Worm (Caenorhabditis elegans): ENCODE results near the gene tag-325.

Gene tag-325

DNA sequence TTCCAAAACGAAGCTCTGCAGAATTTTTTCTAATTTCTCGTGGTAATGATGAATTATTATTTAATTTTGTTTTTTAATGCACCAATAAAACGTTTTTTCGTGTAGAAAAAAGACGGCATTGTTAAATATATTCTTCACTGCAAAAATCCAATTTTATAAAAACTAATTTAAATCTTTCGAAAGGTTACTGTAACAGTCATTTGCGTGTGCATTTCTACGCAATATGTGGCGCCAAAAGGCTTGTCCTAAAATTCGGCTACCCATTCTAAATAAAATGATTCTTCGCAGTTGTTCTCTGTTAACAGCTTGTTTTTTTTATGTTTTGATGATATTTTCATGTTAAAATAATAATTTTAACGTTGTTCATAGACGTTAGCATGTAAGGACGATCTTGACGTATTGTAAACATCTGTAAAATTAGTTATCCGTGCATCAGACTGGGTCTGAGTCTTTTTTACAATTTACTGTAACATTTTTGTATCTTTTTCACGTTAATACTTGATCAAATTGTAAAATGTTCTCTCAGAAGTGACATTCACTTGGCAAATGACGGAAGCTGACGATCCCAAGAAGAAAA, 4.0 kb upstream of the tag-325 start, which contains the start of gene mip-1:
mip-1 (plus strand) TSS at position 527 of the 577 bp plus-strand sequence.
- TF ChIP-seq unc-62 (GFP tag; optimal IDR thresholded peaks at IDR 0.05): no peak

DNA sequence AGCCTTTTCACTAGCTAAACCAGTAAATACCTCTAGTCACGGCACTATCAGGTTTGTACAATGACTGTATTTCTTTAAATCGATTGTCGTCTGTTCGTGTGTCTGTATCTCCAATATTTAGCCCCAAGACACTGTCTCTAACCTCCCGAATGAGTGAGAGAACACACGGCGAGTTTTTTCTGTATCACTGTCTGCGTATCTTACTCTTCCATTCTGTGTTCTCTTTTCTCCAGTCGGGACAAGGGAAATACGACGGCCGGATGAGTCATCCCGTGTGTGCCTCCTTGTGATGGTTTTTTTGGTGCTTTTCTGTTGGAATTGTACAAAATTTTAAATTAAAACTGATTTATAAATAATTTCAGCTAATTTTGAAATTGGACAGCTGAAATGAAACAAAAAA, 597 bp upstream of the tag-325 start:
- TF ChIP-seq unc-62 (GFP tag; optimal IDR thresholded peaks at IDR 0.05): no peak

DNA sequence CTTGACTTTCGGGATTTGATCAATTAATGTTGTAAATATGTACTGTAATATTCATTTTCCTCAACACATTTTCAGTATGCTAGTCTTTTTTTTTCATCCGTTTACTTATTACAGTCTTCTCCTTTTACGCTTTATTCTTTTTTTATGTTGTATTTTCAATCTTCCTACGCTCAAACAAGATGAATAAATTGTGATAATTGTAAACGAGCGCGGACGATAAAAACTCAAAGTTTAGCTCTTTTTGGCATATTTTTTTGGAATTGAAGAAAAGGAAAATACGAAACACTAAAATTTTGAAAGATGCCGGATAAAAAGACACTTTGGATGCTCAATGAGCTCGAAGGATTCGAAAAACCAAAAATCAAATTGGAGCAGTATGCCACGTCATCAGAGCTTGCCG, 6.1 kb downstream of the tag-325 start, which contains the start of gene metl-5:
metl-5 (plus strand) TSS at position 301 of the 400 bp plus-strand sequence.
- TF ChIP-seq unc-62 (GFP tag; optimal IDR thresholded peaks at IDR 0.05): no peak

DNA sequence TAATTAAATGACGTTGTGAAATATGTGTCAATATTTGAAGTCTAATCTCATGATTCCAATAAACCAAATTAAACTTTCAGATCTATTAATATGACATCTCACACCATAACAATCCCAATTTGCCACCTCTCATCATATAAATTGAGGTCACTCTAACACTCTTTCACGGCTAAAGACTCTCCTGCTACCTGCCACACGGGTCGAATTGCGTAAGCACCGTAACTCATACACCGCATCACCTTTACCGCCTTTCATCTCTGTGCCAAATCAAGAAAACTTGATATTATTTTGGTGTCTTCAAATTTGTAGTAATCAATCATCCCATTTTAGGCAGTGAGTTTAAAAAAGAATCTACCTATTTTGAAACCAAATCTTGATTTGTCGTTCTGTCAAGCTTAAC, 9.7 kb downstream of the tag-325 start:
- TF ChIP-seq unc-62 (GFP tag; optimal IDR thresholded peaks at IDR 0.05): no peak

DNA sequence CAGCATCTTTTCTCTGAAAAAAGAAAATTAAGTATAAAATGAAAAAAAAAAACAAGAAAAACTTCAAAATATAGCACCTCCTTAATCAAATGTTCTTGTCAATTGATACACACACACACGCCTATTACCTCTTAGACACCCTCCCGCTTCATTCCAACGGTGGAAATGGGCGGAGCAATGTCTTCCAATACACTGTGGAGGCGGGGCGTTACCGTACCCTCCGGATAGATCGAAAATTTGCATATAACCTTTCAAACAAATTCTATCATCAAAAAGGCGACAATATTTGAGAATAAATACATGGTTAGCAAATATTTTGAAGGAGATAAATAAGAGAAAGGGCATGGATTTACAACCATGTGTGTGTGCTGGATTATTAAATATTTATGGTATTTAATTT, 11.5 kb downstream of the tag-325 start:
- TF ChIP-seq unc-62 (GFP tag; optimal IDR thresholded peaks at IDR 0.05): no peak

DNA sequence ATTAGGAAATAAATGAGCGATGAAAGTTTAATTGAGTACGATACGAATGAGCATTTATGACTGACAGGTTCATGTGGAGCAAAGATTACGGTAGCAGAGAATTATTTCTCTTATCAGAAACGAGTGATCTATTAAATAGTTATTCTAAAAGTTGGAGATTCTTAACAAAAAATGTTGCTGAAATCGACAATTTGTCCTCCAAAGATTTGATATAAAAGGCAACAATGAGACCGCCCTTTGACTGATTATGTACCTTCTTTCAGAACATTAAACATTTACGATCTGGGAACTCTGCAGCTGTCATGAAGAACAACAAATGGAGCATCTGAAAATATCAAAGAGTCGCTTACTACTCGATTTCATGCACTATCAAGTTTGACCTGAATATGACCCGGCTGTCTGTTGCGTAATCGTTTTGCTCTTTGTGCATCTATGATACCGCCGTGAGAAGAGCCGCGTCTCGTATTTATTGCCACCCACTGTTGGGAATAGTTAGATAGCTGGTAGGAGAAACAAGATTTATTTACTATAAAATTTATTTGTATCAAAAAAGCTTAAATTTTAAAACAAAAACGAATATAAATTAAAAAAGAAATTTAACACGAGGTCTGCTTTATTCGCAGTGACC, 13.0 kb downstream of the tag-325 start, which contains the start of gene pal-1:
pal-1 (minus strand) TSS at position 51 of the 628 bp plus-strand sequence.
- TF ChIP-seq unc-62 (GFP tag; optimal IDR thresholded peaks at IDR 0.05): no peak

DNA sequence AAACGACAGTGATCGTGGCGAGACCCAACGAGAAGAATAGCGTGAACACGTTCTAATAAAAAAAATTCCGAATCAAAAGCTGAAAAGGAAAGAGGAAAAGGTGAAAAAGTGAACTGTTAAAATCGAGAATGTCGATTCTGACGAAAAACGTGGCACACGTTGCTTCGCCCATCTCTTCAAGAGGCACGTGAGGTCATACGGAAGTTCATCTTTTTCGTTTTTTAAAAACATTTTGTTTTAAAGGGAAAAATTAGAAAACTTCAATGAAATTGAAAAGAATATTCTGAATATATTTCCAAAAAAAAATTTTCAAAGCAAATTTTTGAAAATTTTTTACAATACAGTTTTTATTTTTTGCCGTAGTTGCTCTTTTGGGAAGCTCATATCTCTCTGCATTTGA, 14.6 kb downstream of the tag-325 start, which contains the start of gene C38D4.7:
C38D4.7 (minus strand) TSS at position 101 of the 400 bp plus-strand sequence.
- no peak for TF ChIP-seq unc-62 (GFP tag; optimal IDR thresholded peaks at IDR 0.05)

DNA sequence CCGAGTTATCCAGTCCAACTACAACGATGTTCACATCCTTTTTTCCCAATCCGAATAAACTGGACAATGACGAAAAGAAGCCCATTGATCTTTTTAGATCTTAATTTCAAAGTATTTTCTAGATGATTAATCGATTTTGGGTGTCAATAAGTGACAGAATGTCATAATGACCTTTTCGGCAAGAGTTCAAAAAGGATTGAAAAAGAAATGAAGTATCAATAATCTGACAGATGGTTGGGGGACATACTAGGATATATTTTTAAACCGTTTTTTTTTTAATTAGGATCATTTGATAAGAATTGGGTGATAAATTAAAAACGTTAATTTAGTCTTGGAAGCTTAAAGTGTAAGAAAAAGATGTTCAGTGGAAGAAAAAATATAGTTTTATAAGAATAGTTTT, 18.1 kb downstream of the tag-325 start, which contains the start of gene arl-6:
arl-6 (minus strand) TSS at position 101 of the 400 bp plus-strand sequence.
- TF ChIP-seq unc-62 (GFP tag; optimal IDR thresholded peaks at IDR 0.05): no peak

DNA sequence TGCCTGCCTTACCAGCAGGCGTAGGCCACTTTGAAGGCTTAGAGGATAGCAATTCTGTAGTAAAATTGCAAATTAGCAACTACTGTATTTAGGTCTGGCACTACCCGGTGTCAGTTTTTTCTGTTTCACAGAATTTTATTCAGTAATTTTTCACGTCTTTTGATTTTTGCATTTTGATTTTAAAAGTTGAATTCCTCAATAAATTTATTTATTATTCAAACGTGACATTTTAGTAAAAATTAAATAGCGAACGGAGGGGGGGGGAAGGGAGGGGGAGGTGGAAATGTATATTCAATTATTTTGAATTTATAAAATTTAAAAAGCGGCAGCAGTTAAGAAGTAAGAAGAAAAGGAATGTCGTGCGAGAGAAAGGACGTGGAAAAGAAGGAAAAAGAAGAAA, 20.6 kb downstream of the tag-325 start, which contains the start of gene F26A1.4:
F26A1.4 (plus strand) TSS at position 301 of the 400 bp plus-strand sequence.
- TF ChIP-seq unc-62 (GFP tag; optimal IDR thresholded peaks at IDR 0.05): no peak

DNA sequence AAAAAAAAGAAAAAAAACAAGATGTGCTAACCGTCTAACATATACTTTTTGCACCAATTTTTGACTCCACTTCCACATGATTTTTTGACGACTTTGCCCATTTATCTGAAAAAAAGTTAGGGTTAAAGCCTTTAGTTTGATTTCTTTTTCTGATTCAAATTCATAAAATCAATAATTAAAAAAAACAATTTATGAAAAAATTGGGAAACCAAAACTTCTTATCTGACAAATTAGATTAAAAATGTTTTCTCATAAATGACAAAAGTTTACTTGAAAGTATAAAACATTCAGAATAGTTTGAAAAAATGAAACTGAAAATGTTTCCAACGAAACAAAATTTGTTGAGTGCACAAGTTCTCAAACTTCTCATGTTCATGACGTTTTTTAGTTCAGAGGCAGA, 23.2 kb downstream of the tag-325 start, which contains the start of gene F26A1.7:
F26A1.7 (minus strand) TSS at position 101 of the 400 bp plus-strand sequence.
- no peak for TF ChIP-seq unc-62 (GFP tag; optimal IDR thresholded peaks at IDR 0.05)

DNA sequence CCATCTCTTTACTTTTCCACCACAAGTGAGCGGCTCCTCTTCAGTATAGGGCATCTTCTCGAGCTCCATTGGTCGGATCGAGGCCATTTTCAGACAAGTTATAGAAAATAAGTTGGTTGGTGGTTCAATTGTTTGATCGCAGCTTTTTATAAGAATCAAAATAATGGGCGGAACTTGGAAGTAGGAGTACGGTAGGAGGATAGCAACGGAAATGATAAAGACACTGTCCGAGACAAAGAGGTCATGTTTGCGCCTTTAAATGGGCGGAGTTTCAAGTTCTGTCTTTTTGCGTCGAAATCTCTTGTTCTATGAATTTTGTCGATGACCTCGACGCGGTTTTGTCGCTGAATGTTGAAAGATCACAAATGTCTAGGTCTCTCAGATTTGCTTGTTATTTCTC, 25.5 kb downstream of the tag-325 start, which contains the start of gene F26A1.8:
F26A1.8 (minus strand) TSS at position 101 of the 400 bp plus-strand sequence.
- no peak for TF ChIP-seq unc-62 (GFP tag; optimal IDR thresholded peaks at IDR 0.05)

DNA sequence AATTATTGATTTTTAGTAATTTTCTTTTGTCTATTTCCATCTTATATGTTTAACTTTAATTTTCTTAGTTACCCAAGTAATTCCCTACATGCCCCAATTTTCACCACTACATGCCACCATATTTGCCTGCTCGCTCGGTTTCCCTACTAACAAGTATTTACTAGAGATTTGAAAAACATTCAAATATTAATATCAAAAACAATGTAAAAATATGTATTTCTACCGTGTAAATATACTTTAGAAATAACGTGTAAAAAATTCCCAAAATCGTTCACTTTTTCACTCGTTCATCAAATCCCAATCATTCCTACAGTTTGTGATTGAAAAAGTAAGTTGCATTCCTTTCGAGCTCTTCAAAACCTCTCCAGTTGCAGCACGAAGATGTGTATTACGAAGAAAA, 30.0 kb downstream of the tag-325 start, which contains the start of gene F26A1.3:
F26A1.3 (plus strand) TSS at position 301 of the 400 bp plus-strand sequence.
- TF ChIP-seq unc-62 (GFP tag; optimal IDR thresholded peaks at IDR 0.05): no peak

DNA sequence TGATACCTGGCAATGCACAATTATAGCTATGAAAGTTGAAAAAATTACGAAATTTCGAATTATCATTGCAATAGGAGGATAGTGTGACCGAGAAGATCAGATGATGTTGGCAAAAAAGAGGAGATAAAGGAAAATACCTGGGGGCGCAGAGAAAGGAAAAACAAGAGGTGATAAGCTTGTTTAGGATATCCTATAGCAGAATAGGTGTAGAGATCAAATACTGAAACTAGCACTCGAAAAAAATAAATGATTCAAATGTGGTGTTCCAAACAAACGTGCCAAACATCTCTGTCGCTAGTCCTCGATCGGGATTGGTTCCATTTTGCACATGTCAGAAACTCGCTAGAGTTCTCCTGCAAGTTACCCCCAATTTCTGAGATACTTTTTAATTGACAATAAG, 32.8 kb downstream of the tag-325 start, which contains the start of gene F26A1.9:
F26A1.9 (minus strand) TSS at position 101 of the 400 bp plus-strand sequence.
- TF ChIP-seq unc-62 (GFP tag; optimal IDR thresholded peaks at IDR 0.05): no peak

DNA sequence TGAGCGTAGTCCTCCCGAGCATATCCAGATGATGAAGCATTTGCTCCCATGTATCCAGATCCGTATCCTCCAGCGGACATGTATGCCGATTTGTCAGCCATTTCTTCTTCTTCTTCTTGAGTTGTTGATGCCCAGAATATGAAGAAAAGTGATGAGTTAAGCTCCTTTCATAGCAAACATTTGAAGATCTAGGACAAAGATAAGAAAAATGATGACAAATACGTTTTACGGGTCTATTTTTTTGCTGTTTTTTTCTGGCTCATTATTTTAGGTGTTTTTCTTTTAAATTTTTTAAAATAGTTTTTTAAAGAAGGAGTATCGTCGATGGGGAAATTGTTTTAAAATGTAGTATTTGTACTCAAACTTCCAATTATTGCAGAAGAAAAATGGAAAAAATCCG, 33.6 kb downstream of the tag-325 start, which contains the start of gene nspd-9:
nspd-9 (minus strand) TSS at position 101 of the 400 bp plus-strand sequence.
- no peak for TF ChIP-seq unc-62 (GFP tag; optimal IDR thresholded peaks at IDR 0.05)

DNA sequence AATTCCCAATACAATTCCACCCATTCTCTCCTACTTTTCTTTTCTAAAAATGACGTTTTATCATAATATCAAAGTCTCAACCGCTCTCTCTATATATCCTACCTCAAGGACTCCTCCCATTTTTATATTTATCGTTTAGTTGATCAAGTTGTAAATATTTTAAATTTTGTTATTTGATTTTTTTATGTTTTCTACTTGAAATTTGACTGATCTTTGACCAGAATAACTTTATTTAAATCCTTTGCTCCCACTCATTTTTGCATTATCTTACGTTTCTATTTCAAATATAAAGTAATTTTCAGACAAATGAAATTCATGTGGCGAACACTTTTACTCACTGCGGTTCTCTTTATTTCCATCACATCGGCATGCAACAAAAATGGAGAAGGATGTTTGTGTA, 40.8 kb downstream of the tag-325 start, which contains the start of the genes acbp-7 and F26A1.19:
acbp-7 (plus strand) TSS at position 301 of the 400 bp plus-strand sequence.
F26A1.19 (plus strand) TSS at position 303 of the 400 bp plus-strand sequence.
- TF ChIP-seq unc-62 (GFP tag; optimal IDR thresholded peaks at IDR 0.05): no peak

DNA sequence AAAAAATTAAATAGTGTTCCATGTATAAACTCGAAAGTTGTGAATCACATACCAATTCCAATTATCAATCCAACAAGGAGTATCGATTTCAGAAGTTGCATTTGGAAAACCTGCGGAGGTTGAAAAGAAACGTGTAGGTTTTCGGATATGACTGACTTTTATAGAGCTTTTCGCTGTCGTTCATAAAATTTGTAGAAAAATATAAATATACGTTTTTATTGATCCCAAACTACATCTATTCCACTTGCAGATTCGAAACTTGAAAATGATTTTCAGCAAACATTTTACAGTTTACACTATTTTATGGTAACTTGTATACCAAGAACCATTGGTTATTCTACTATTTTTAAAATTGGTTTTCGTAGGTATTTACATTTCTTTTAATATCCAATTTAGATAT, 45.5 kb downstream of the tag-325 start, which contains the start of gene clec-156:
clec-156 (minus strand) TSS at position 101 of the 400 bp plus-strand sequence.
- no peak for TF ChIP-seq unc-62 (GFP tag; optimal IDR thresholded peaks at IDR 0.05)
